Fruit fly (Drosophila melanogaster): ENCODE results near the gene mira.

- TF ChIP-seq CG34367 (tag; optimal IDR thresholded peaks at IDR 0.05) (no peak), Snoo (tag; optimal IDR thresholded peaks at IDR 0.05) (no peak), Pif1A (GFP tag; optimal IDR thresholded peaks at IDR 0.05) (no peak), Pif1B (GFP tag; optimal IDR thresholded peaks at IDR 0.05) (no peak), EcR (GFP tag; optimal IDR thresholded peaks at IDR 0.05) (no peak), rn (GFP tag; IDR thresholded peaks at IDR 0.05) (no peak), CG14655 (GFP tag; optimal IDR thresholded peaks at IDR 0.05) (no peak), CG8159 (tag; optimal IDR thresholded peaks at IDR 0.05) (no peak), CG10348 (GFP tag; IDR thresholded peaks at IDR 0.05) (no peak), D1 (tag; optimal IDR thresholded peaks at IDR 0.05) (no peak), CG8301 (tag; optimal IDR thresholded peaks at IDR 0.05) (no peak)
Observed at dm6 chr3R:19891363-19891762, 43.6 kb downstream of the mira start.
